Fruit fly (Drosophila melanogaster) whole organism, embryonic: ENCODE results near the gene CG12017.

Source experiments
- Ada2b ChIP-seq: fragments of 200-800 bp; sonication (Bioruptor generic); IDR thresholded peaks from 2 replicates; pipeline ENCODE4 v1.3.6; 2022; ENCODE audit warnings: missing biosample characterization, missing genetic modification characterization
- Aef1 ChIP-seq: fragments of 200-800 bp; sonication (Bioruptor generic); IDR thresholded peaks from 3 replicates; pipeline ENCODE4 v1.3.6; 2022; ENCODE audit warnings: missing biosample characterization, missing genetic modification characterization
- B-H2 ChIP-seq: fragments of 200-800 bp; sonication (Bioruptor generic); optimal IDR thresholded peaks from 2 replicates; lab custom pipeline; 2018; ENCODE audit warnings: missing biosample characterization, mild to moderate bottlenecking, missing genetic modification characterization
- BtbVII ChIP-seq: fragments of 200-800 bp; sonication (Bioruptor generic); optimal IDR thresholded peaks from 3 replicates; lab custom pipeline; 2017; ENCODE audit warnings: missing biosample characterization, mild to moderate bottlenecking, missing genetic modification characterization
- Bteb2 ChIP-seq: fragments of 200-800 bp; sonication (Bioruptor generic); optimal IDR thresholded peaks from 2 replicates; lab custom pipeline; 2016; ENCODE audit warnings: missing biosample characterization, missing genetic modification characterization
- CG12236 ChIP-seq: fragments of 200-800 bp; sonication (Bioruptor generic); optimal IDR thresholded peaks from 2 replicates; lab custom pipeline; 2016; ENCODE audit warnings: missing biosample characterization, missing genetic modification characterization
- CG12391 ChIP-seq: fragments of 200-800 bp; sonication (Bioruptor generic); optimal IDR thresholded peaks from 3 replicates; lab custom pipeline; 2018; ENCODE audit warnings: missing biosample characterization, mild to moderate bottlenecking, missing genetic modification characterization, moderate library complexity
- CG13287 ChIP-seq: fragments of 200-800 bp; sonication (Bioruptor generic); IDR thresholded peaks from 2 replicates; pipeline ENCODE4 v1.3.6; 2022; ENCODE audit warnings: missing biosample characterization, missing genetic modification characterization; ENCODE audit not compliant: partially characterized antibody
- CG15514 ChIP-seq: fragments of 200-800 bp; sonication (Bioruptor generic); optimal IDR thresholded peaks from 3 replicates; lab custom pipeline; 2017; ENCODE audit warnings: missing biosample characterization, missing genetic modification characterization, mild to moderate bottlenecking, moderate library complexity, missing genetic modification reagents
- CG18262 ChIP-seq: fragments of 200-800 bp; optimal IDR thresholded peaks from 3 replicates; lab custom pipeline; 2019; ENCODE audit warnings: missing biosample characterization, mild to moderate bottlenecking, missing genetic modification characterization, moderate library complexity
- CG31365 ChIP-seq: fragments of 200-800 bp; sonication (Bioruptor generic); optimal IDR thresholded peaks from 2 replicates; lab custom pipeline; 2018; ENCODE audit warnings: missing biosample characterization, mild to moderate bottlenecking, missing genetic modification characterization
- CG3163 ChIP-seq: fragments of 200-800 bp; sonication (Bioruptor generic); optimal IDR thresholded peaks from 3 replicates; lab custom pipeline; 2016; ENCODE audit warnings: missing biosample characterization, missing genetic modification characterization
- CG4404 ChIP-seq: fragments of 200-800 bp; sonication (Bioruptor generic); IDR thresholded peaks from 2 replicates; pipeline ENCODE4 v1.3.6; 2022; ENCODE audit warnings: missing biosample characterization, missing genetic modification characterization
- CG4707 ChIP-seq: fragments of 200-800 bp; sonication (Bioruptor generic); optimal IDR thresholded peaks from 2 replicates; lab custom pipeline; 2018; ENCODE audit warnings: missing biosample characterization, mild to moderate bottlenecking, missing genetic modification characterization, moderate library complexity
- CG7987 ChIP-seq: fragments of 200-800 bp; sonication (Bioruptor generic); optimal IDR thresholded peaks from 2 replicates; lab custom pipeline; 2018; ENCODE audit warnings: missing biosample characterization, mild to moderate bottlenecking, missing genetic modification characterization, moderate library complexity
- Camta ChIP-seq: fragments of 200-800 bp; sonication (Bioruptor generic); optimal IDR thresholded peaks from 2 replicates; lab custom pipeline; 2016; ENCODE audit warnings: missing biosample characterization, missing genetic modification characterization
- CkIIα-i1 ChIP-seq: fragments of 200-800 bp; sonication (Bioruptor generic); IDR thresholded peaks from 2 replicates; pipeline ENCODE4 v1.3.6; 2022; ENCODE audit warnings: missing biosample characterization, missing genetic modification characterization
- D19A ChIP-seq: fragments of 200-800 bp; optimal IDR thresholded peaks from 3 replicates; lab custom pipeline; 2019; ENCODE audit warnings: missing biosample characterization, mild to moderate bottlenecking, missing genetic modification characterization, moderate library complexity
- Dfd ChIP-seq, 2 experiments: fragments of >200 bp; optimal IDR thresholded peaks; 2 replicates each; lab custom pipeline; 2017; ENCODE audit warnings: missing biosample characterization in 2 of 2, missing genetic modification characterization in 2 of 2
- Gsc ChIP-seq: fragments of 200-800 bp; sonication (Bioruptor generic); IDR thresholded peaks from 2 replicates; pipeline ENCODE4 v1.3.6; 2022; ENCODE audit warnings: missing biosample characterization, missing genetic modification characterization
- H15 ChIP-seq: fragments of 200-800 bp; sonication (Bioruptor generic); IDR thresholded peaks from 3 replicates; pipeline ENCODE4 v1.3.6; 2022; ENCODE audit warnings: missing biosample characterization, missing genetic modification characterization
- Hr78 ChIP-seq, 2 experiments: fragments of 200-800 bp in 1 of 2; fragments of >200 bp in 1 of 2; sonication (Bioruptor generic) in 1 of 2; optimal IDR thresholded peaks; 2 replicates each; lab custom pipeline; 2017 to 2019; ENCODE audit warnings: missing biosample characterization in 2 of 2, missing genetic modification characterization in 2 of 2, mild to moderate bottlenecking in 1 of 2, moderate library complexity in 1 of 2
- MBD-R2 ChIP-seq: fragments of 200-800 bp; sonication (Bioruptor generic); IDR thresholded peaks from 2 replicates; pipeline ENCODE4 v1.3.6; 2022; ENCODE audit warnings: missing biosample characterization, missing genetic modification characterization
- Mad ChIP-seq: fragments of 200-800 bp; sonication (Bioruptor generic); optimal IDR thresholded peaks from 2 replicates; lab custom pipeline; 2016; ENCODE audit warnings: missing biosample characterization, missing genetic modification characterization
- Meics ChIP-seq: fragments of 200-800 bp; sonication (Bioruptor generic); optimal IDR thresholded peaks from 2 replicates; lab custom pipeline; 2017; ENCODE audit warnings: missing biosample characterization, mild to moderate bottlenecking, missing genetic modification characterization
- NC2α ChIP-seq: fragments of 200-800 bp; sonication (Bioruptor generic); optimal IDR thresholded peaks from 2 replicates; lab custom pipeline; 2016; ENCODE audit warnings: missing biosample characterization, missing genetic modification characterization
- NFAT ChIP-seq: fragments of 200-800 bp; sonication (Bioruptor generic); IDR thresholded peaks from 2 replicates; pipeline ENCODE4 v1.3.6; 2022; ENCODE audit warnings: missing biosample characterization, missing genetic modification characterization
- Opbp ChIP-seq: fragments of 200-800 bp; sonication (Bioruptor generic); IDR thresholded peaks from 3 replicates; pipeline ENCODE4 v1.3.6; 2022; ENCODE audit warnings: missing biosample characterization, missing genetic modification characterization; ENCODE audit not compliant: partially characterized antibody
- PHDP ChIP-seq: fragments of 200-800 bp; sonication (Bioruptor generic); optimal IDR thresholded peaks from 3 replicates; lab custom pipeline; 2018; ENCODE audit warnings: missing biosample characterization, mild to moderate bottlenecking, missing genetic modification characterization, moderate library complexity
- Side ChIP-seq: fragments of 200-800 bp; sonication (Bioruptor generic); optimal IDR thresholded peaks from 2 replicates; lab custom pipeline; 2016; ENCODE audit warnings: missing biosample characterization, missing genetic modification characterization
- Six4 ChIP-seq: fragments of 200-800 bp; sonication (Bioruptor generic); optimal IDR thresholded peaks from 2 replicates; lab custom pipeline; 2016; ENCODE audit warnings: missing biosample characterization, missing genetic modification characterization
- TFAM ChIP-seq: fragments of 200-800 bp; sonication (Bioruptor generic); optimal IDR thresholded peaks from 2 replicates; lab custom pipeline; 2017; ENCODE audit warnings: missing biosample characterization, missing genetic modification characterization, inconsistent platforms
- Usf ChIP-seq: fragments of 200-800 bp; sonication (Bioruptor generic); optimal IDR thresholded peaks from 2 replicates; lab custom pipeline; 2017; ENCODE audit warnings: missing genotype, missing biosample characterization, missing genetic modification characterization
- YL-1 ChIP-seq: fragments of 200-800 bp; sonication (Bioruptor generic); optimal IDR thresholded peaks from 3 replicates; lab custom pipeline; 2017; ENCODE audit warnings: missing biosample characterization, mild to moderate bottlenecking, missing genetic modification characterization
- az2 ChIP-seq: fragments of 200-800 bp; sonication (Bioruptor generic); optimal IDR thresholded peaks from 3 replicates; lab custom pipeline; 2016; ENCODE audit warnings: missing biosample characterization, missing genetic modification characterization
- bab2 ChIP-seq: fragments of 200-800 bp; sonication (Bioruptor generic); optimal IDR thresholded peaks from 2 replicates; lab custom pipeline; 2016; ENCODE audit warnings: missing biosample characterization, missing genetic modification characterization
- en ChIP-seq: fragments of 200-800 bp; sonication (Bioruptor generic); optimal IDR thresholded peaks from 2 replicates; lab custom pipeline; 2016; ENCODE audit warnings: missing biosample characterization, missing genetic modification characterization
- ewg ChIP-seq: fragments of 200-800 bp; sonication (Bioruptor generic); optimal IDR thresholded peaks from 3 replicates; lab custom pipeline; 2017; ENCODE audit warnings: mild to moderate bottlenecking, missing biosample characterization, missing genetic modification reagents, missing genetic modification characterization
- fru ChIP-seq: fragments of >200 bp; optimal IDR thresholded peaks from 2 replicates; lab custom pipeline; 2017
- hbn ChIP-seq: fragments of 200-800 bp; sonication (Bioruptor generic); IDR thresholded peaks from 2 replicates; pipeline ENCODE4 v1.3.6; 2022; ENCODE audit warnings: missing biosample characterization, missing genetic modification characterization; ENCODE audit not compliant: partially characterized antibody
- ken ChIP-seq: fragments of 200-800 bp; sonication (Bioruptor generic); IDR thresholded peaks from 3 replicates; pipeline ENCODE4 v1.3.6; 2022; ENCODE audit warnings: missing biosample characterization, missing genetic modification characterization
- klu ChIP-seq: fragments of 200-800 bp; sonication (Bioruptor generic); IDR thresholded peaks from 2 replicates; pipeline ENCODE4 v1.3.6; 2022; ENCODE audit warnings: missing biosample characterization, missing genetic modification characterization
- kni ChIP-seq: fragments of 200-800 bp; sonication (Bioruptor generic); optimal IDR thresholded peaks from 3 replicates; lab custom pipeline; 2017; ENCODE audit warnings: mild to moderate bottlenecking, missing biosample characterization, missing genetic modification reagents, missing genetic modification characterization
- knrl ChIP-seq: fragments of 200-800 bp; sonication (Bioruptor generic); IDR thresholded peaks from 3 replicates; pipeline ENCODE4 v1.3.6; 2022; ENCODE audit warnings: missing biosample characterization, missing genetic modification characterization; ENCODE audit not compliant: partially characterized antibody
- pfk ChIP-seq: fragments of 200-800 bp; sonication (Bioruptor generic); optimal IDR thresholded peaks from 2 replicates; lab custom pipeline; 2018; ENCODE audit warnings: missing biosample characterization, mild to moderate bottlenecking, missing genetic modification characterization, moderate library complexity
- pnt ChIP-seq: fragments of 200-800 bp; sonication (Bioruptor generic); optimal IDR thresholded peaks from 3 replicates; lab custom pipeline; 2016; ENCODE audit warnings: missing biosample characterization, missing genetic modification characterization
- ranshi ChIP-seq: fragments of 200-800 bp; sonication (Bioruptor generic); IDR thresholded peaks from 2 replicates; pipeline ENCODE4 v1.3.6; 2022; ENCODE audit warnings: missing biosample characterization, missing genetic modification characterization
- unpg ChIP-seq: fragments of 200-800 bp; sonication (Bioruptor generic); optimal IDR thresholded peaks from 3 replicates; lab custom pipeline; 2018; ENCODE audit warnings: missing biosample characterization, mild to moderate bottlenecking, missing genetic modification characterization, moderate library complexity
- vnd ChIP-seq: fragments of 200-800 bp; sonication (Bioruptor generic); IDR thresholded peaks from 3 replicates; pipeline ENCODE4 v1.3.6; 2022; ENCODE audit warnings: missing biosample characterization, missing genetic modification characterization; ENCODE audit not compliant: partially characterized antibody
- wdn ChIP-seq: fragments of 200-800 bp; sonication (Bioruptor generic); IDR thresholded peaks from 2 replicates; pipeline ENCODE4 v1.3.6; 2022; ENCODE audit warnings: missing biosample characterization, missing genetic modification characterization

The CG12017 gene

DNA sequence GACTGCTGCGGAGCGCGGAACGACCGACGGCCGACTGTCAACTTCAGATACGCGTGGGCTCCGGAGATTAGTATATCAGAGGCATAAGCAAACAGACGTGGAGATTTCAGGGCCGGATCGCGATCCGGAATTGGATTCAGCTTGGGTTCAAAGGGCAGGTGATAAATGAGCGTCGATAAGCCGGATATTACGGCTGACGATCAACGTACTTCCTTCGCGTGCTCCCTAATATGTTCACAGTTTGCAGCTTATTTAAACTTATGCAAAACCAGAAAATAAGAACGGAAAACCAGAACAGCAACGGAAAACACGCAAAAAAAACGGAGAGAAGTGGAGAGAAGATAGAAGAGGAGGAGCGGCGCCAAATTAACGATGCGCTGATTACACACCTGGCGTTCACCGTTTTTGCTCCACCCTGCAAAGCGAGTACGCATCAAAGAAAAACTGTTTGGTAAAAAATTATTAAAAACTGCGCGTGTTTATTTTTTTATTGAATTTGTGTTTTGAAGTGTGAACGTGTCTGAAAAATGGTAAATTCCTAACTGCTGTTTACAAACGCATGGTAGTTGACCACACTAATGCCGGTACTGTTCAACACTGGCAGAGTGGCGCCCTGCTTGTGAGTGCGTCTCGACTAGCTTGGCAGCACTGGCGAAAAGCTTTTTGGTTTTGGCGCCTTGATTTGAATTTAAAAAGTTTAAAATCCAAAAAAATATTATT, 40.8 kb upstream of the CG12017 start, which contains the start of gene CG17746 (continued):
- TF ChIP-seq CG31365 (tag; lab: Kevin White, UChicago) (peak; percentile 35), ewg (GFP tag; lab: Kevin White, UChicago) (no peak), Meics (GFP tag; lab: Kevin White, UChicago) (no peak), NFAT (GFP tag; lab: Robert Waterston, UW) (peak; percentile 55; the same call in 1 of the 2 replicates), Aef1 (GFP tag; lab: Robert Waterston, UW) (no peak), H15 (GFP tag; lab: Robert Waterston, UW) (no peak), Mad (GFP tag; lab: Kevin White, UChicago) (peak; percentile 41), Gsc (no peak), Dfd (GFP tag; optimal IDR thresholded peaks at IDR 0.05; lab: Kevin White, UChicago) (no peak), CG13287 (GFP tag; lab: Robert Waterston, UW) (peak; percentile 72), fru (lab: Kevin White, UChicago) (no peak), NC2α (GFP tag; lab: Kevin White, UChicago) (no peak), ken (peak; percentile 64; the same call in 2 of the 3 replicates), Opbp (GFP tag; lab: Robert Waterston, UW) (peak; percentile 80), CkIIα-i1 (GFP tag; lab: Robert Waterston, UW) (no peak), CG12236 (GFP tag; lab: Kevin White, UChicago) (no peak), kni (GFP tag; lab: Kevin White, UChicago) (no peak), TFAM (GFP tag; lab: Kevin White, UChicago) (no peak), PHDP (no peak), Usf (no peak), Bteb2 (GFP tag; lab: Kevin White, UChicago) (peak; percentile 45), wdn (GFP tag; lab: Robert Waterston, UW) (0 out of 2 replicates have a peak, but pooled peaks have one; percentile 5), knrl (GFP tag; lab: Robert Waterston, UW) (peak; percentile 43; the same call in 1 of the 3 replicates), pnt (GFP tag; lab: Kevin White, UChicago) (peak; percentile 2), pfk (no peak), YL-1 (peak; percentile 78), B-H2 (peak; percentile 67), CG7987 (GFP tag; lab: Kevin White, UChicago) (peak; percentile 58), en (GFP tag; lab: Kevin White, UChicago) (no peak), CG15514 (GFP tag; lab: Kevin White, UChicago) (peak; percentile 86), Camta (GFP tag; lab: Kevin White, UChicago) (peak; percentile 48), CG12391 (tag; lab: Kevin White, UChicago) (peak; percentile 32), hbn (GFP tag; lab: Robert Waterston, UW) (0 out of 2 replicates have a peak, but pooled peaks have one; percentile 32), vnd (no peak), Side (GFP tag; lab: Kevin White, UChicago) (peak; percentile 56), Six4 (GFP tag; lab: Kevin White, UChicago) (no peak), Hr78 (GFP tag; optimal IDR thresholded peaks at IDR 0.05; lab: Kevin White, UChicago) (peak in 1 of 2 experiments; percentile 66), ranshi (GFP tag; lab: Robert Waterston, UW) (no peak), CG3163 (GFP tag; lab: Kevin White, UChicago) (no peak), CG18262 (no peak), CG4404 (no peak), klu (no peak), Ada2b (no peak), D19A (tag; lab: Kevin White, UChicago) (no peak), unpg (GFP tag; lab: Kevin White, UChicago) (no peak), BtbVII (GFP tag; lab: Kevin White, UChicago) (peak; percentile 0), bab2 (GFP tag; lab: Kevin White, UChicago) (peak; percentile 58), CG4707 (GFP tag; lab: Kevin White, UChicago) (no peak), az2 (GFP tag; lab: Kevin White, UChicago) (no peak), MBD-R2 (peak; percentile 80)
